Worm (Caenorhabditis elegans) whole organism, young adult: Measurements from ENCODE around the gene R02F2.1.

ENCODE experiments used
- B0019.2 ChIP-seq: fragments of 200-800 bp; sonication (Bioruptor generic); conservative IDR thresholded peaks from 2 replicates; pipeline ENCODE4 v1.3.6; 2022; ENCODE audit warnings: missing genetic modification reagents, missing genetic modification characterization, missing compliant biosample characterization
- B0336.3 ChIP-seq: fragments of 200-800 bp; sonication (Bioruptor generic); IDR thresholded peaks from 2 replicates; pipeline ENCODE4 v1.3.6; 2022; ENCODE audit warnings: missing genetic modification characterization, missing compliant biosample characterization
- F10E7.11 ChIP-seq: sonication (generic microtip); optimal IDR thresholded peaks from 2 replicates; lab custom pipeline; 2017; ENCODE audit warnings: mild to moderate bottlenecking, missing genetic modification characterization, moderate library complexity, missing compliant biosample characterization
- F23B12.7 ChIP-seq: sonication (generic microtip); optimal IDR thresholded peaks from 2 replicates; lab custom pipeline; 2017; ENCODE audit warnings: missing genetic modification characterization, mild to moderate bottlenecking, missing compliant biosample characterization, antibody characterized with exemption, moderate library complexity; ENCODE audit not compliant: insufficient read depth
- F33H1.4 ChIP-seq: fragments of 200-800 bp; sonication (Bioruptor generic); IDR thresholded peaks from 2 replicates; pipeline ENCODE4 v1.3.6; 2022; ENCODE audit warnings: missing genetic modification reagents, missing genetic modification characterization, missing compliant biosample characterization
- K12H6.12 ChIP-seq: fragments of 200-800 bp; sonication (Bioruptor generic); optimal IDR thresholded peaks from 2 replicates; lab custom pipeline; 2018; ENCODE audit warnings: mild to moderate bottlenecking, missing genetic modification characterization, missing compliant biosample characterization
- T26A5.8 ChIP-seq: sonication (generic microtip); optimal IDR thresholded peaks from 2 replicates; lab custom pipeline; 2016; ENCODE audit warnings: missing genetic modification characterization, missing compliant biosample characterization
- Y79H2A.3 ChIP-seq: fragments of 200-800 bp; sonication (Bioruptor generic); conservative IDR thresholded peaks from 2 replicates; pipeline ENCODE4 v1.3.6; 2022; ENCODE audit warnings: missing genetic modification reagents, missing genetic modification characterization, missing compliant biosample characterization
- ZK185.1 ChIP-seq: sonication (generic microtip); optimal IDR thresholded peaks from 2 replicates; lab custom pipeline; 2016; ENCODE audit warnings: mild to moderate bottlenecking, missing genetic modification characterization, missing compliant biosample characterization; ENCODE audit not compliant: poor library complexity, severe bottlenecking
- attf-3 ChIP-seq: fragments of 200-800 bp; sonication (Bioruptor generic); conservative IDR thresholded peaks from 2 replicates; pipeline ENCODE4 v1.3.6; 2022; ENCODE audit warnings: missing genetic modification reagents, missing genetic modification characterization, missing compliant biosample characterization
- attf-5 ChIP-seq: fragments of 200-800 bp; sonication (Bioruptor generic); optimal IDR thresholded peaks from 2 replicates; lab custom pipeline; 2018; ENCODE audit warnings: mild to moderate bottlenecking, missing genetic modification characterization, missing compliant biosample characterization
- bed-1 ChIP-seq: fragments of 200-800 bp; sonication (Bioruptor generic); IDR thresholded peaks from 2 replicates; pipeline ENCODE4 v1.3.6; 2022; ENCODE audit warnings: missing genetic modification reagents, missing genetic modification characterization, missing compliant biosample characterization
- ceh-100 ChIP-seq: fragments of 200-800 bp; sonication (Bioruptor generic); IDR thresholded peaks from 2 replicates; pipeline ENCODE4 v1.3.6; 2022; ENCODE audit warnings: missing genetic modification reagents, missing genetic modification characterization, missing compliant biosample characterization
- ceh-91 ChIP-seq: fragments of 200-800 bp; sonication (Bioruptor generic); IDR thresholded peaks from 2 replicates; pipeline ENCODE4 v1.3.6; 2022; ENCODE audit warnings: missing genetic modification reagents, missing genetic modification characterization, missing compliant biosample characterization
- dpff-1 ChIP-seq: sonication (generic microtip); optimal IDR thresholded peaks from 2 replicates; lab custom pipeline; 2017; ENCODE audit warnings: mild to moderate bottlenecking, missing genetic modification characterization, missing compliant biosample characterization
- dpl-1 ChIP-seq: fragments of 150-350 bp; optimal IDR thresholded peaks from 2 replicates; lab custom pipeline; 2014; ENCODE audit warnings: missing biosample characterization, missing genetic modification reagents, missing genetic modification characterization
- efl-1 ChIP-seq: fragments of 150-350 bp; optimal IDR thresholded peaks from 2 replicates; lab custom pipeline; 2014; ENCODE audit warnings: missing biosample characterization, missing genetic modification reagents, missing genetic modification characterization
- ekl-4 ChIP-seq: fragments of 200-800 bp; sonication (Bioruptor generic); IDR thresholded peaks from 2 replicates; pipeline ENCODE4 v1.3.6; 2022; ENCODE audit warnings: missing genetic modification reagents, missing genetic modification characterization, missing compliant biosample characterization
- him-1 ChIP-seq: sonication (generic microtip); optimal IDR thresholded peaks from 2 replicates; lab custom pipeline; 2016; ENCODE audit warnings: missing genotype, missing genetic modification reagents, missing genetic modification characterization, missing compliant biosample characterization
- hlh-26 ChIP-seq: fragments of 200-800 bp; sonication (Bioruptor generic); conservative IDR thresholded peaks from 2 replicates; pipeline ENCODE4 v1.3.6; 2022; ENCODE audit warnings: missing genetic modification reagents, missing genetic modification characterization, missing compliant biosample characterization
- hmg-1.2 ChIP-seq: fragments of 200-800 bp; sonication (Bioruptor generic); IDR thresholded peaks from 2 replicates; pipeline ENCODE4 v1.3.6; 2022; ENCODE audit warnings: missing genetic modification reagents, missing genetic modification characterization, missing compliant biosample characterization
- let-607 ChIP-seq, 2 experiments: fragments of 200-800 bp in 1 of 2; sonication (Bioruptor generic) in 1 of 2; sonication (generic microtip) in 1 of 2; optimal IDR thresholded peaks; 2 replicates each; lab custom pipeline; 2016 to 2018; ENCODE audit warnings: mild to moderate bottlenecking in 2 of 2, missing compliant biosample characterization in 2 of 2, missing genetic modification characterization in 2 of 2, moderate library complexity in 2 of 2, missing genotype in 1 of 2
- lin-26 ChIP-seq: fragments of 200-800 bp; sonication (Bioruptor generic); IDR thresholded peaks from 2 replicates; pipeline ENCODE4 v1.3.6; 2022; ENCODE audit warnings: missing genetic modification reagents, missing genetic modification characterization, missing compliant biosample characterization
- lin-35 ChIP-seq, 3 experiments: fragments of 150-350 bp in 2 of 3; sonication (generic microtip) in 1 of 3; optimal IDR thresholded peaks; 2 replicates each; lab custom pipeline; 2014 to 2018; ENCODE audit warnings: missing biosample characterization in 3 of 3, missing genetic modification characterization in 3 of 3, missing genetic modification reagents in 3 of 3
- lin-40 ChIP-seq: sonication (generic microtip); optimal IDR thresholded peaks from 2 replicates; lab custom pipeline; 2016; ENCODE audit warnings: missing genetic modification characterization, mild to moderate bottlenecking, missing compliant biosample characterization, missing genotype, missing genetic modification reagents
- lin-54 ChIP-seq: fragments of 200-800 bp; sonication (Bioruptor generic); optimal IDR thresholded peaks from 2 replicates; lab custom pipeline; 2018; ENCODE audit warnings: mild to moderate bottlenecking, missing genetic modification characterization, missing compliant biosample characterization
- lsl-1 ChIP-seq: fragments of 200-800 bp; sonication (Bioruptor generic); optimal IDR thresholded peaks from 2 replicates; lab custom pipeline; 2018; ENCODE audit warnings: mild to moderate bottlenecking, missing genetic modification characterization, moderate library complexity, missing compliant biosample characterization
- madf-6 ChIP-seq: fragments of 200-800 bp; sonication (Bioruptor generic); IDR thresholded peaks from 2 replicates; pipeline ENCODE4 v1.3.6; 2022; ENCODE audit warnings: missing genetic modification reagents, missing genetic modification characterization, missing compliant biosample characterization
- mxl-1 ChIP-seq: sonication (generic microtip); optimal IDR thresholded peaks from 2 replicates; lab custom pipeline; 2016; ENCODE audit warnings: missing genetic modification characterization, missing compliant biosample characterization
- nhr-179 ChIP-seq: sonication (generic microtip); optimal IDR thresholded peaks from 2 replicates; lab custom pipeline; 2016; ENCODE audit warnings: mild to moderate bottlenecking, missing genetic modification characterization, missing compliant biosample characterization
- pbrm-1 ChIP-seq: fragments of 200-800 bp; sonication (Bioruptor generic); IDR thresholded peaks from 2 replicates; pipeline ENCODE4 v1.3.6; 2022; ENCODE audit warnings: missing genetic modification reagents, missing genetic modification characterization, missing compliant biosample characterization
- sdz-38 ChIP-seq: sonication (generic microtip); optimal IDR thresholded peaks from 2 replicates; lab custom pipeline; 2016; ENCODE audit warnings: missing genotype, missing genetic modification characterization, missing compliant biosample characterization
- sea-2 ChIP-seq: fragments of 200-800 bp; sonication (Bioruptor generic); IDR thresholded peaks from 2 replicates; pipeline ENCODE4 v1.3.6; 2022; ENCODE audit warnings: missing genetic modification characterization, missing compliant biosample characterization
- snpc-1.3 ChIP-seq: sonication (generic microtip); optimal IDR thresholded peaks from 2 replicates; lab custom pipeline; 2017; ENCODE audit warnings: missing genetic modification characterization, mild to moderate bottlenecking, missing compliant biosample characterization, antibody characterized with exemption, moderate library complexity, missing genotype, missing genetic modification reagents; ENCODE audit not compliant: insufficient read depth
- snpc-3.4 ChIP-seq: sonication (generic microtip); optimal IDR thresholded peaks from 2 replicates; lab custom pipeline; 2017; ENCODE audit warnings: missing genetic modification characterization, mild to moderate bottlenecking, missing compliant biosample characterization, antibody characterized with exemption, moderate library complexity, missing genotype, missing genetic modification reagents
- xnd-1 ChIP-seq: sonication (generic microtip); optimal IDR thresholded peaks from 2 replicates; lab custom pipeline; 2016; ENCODE audit warnings: missing genotype, missing genetic modification reagents, missing genetic modification characterization, missing compliant biosample characterization
- ztf-18 ChIP-seq: sonication (generic microtip); optimal IDR thresholded peaks from 2 replicates; lab custom pipeline; 2016; ENCODE audit warnings: missing genotype, mild to moderate bottlenecking, missing genetic modification characterization, missing compliant biosample characterization
- ztf-25 ChIP-seq: fragments of 200-800 bp; sonication (Bioruptor generic); IDR thresholded peaks from 2 replicates; pipeline ENCODE4 v1.3.6; 2022; ENCODE audit warnings: missing genetic modification reagents, missing genetic modification characterization, missing compliant biosample characterization

The R02F2.1 gene

ce11 chrIII:5502915-5503575 is 1.4 kb downstream of the R02F2.1 start (continued):
- TF ChIP-seq B0019.2 (GFP tag; lab: Robert Waterston, UW) (no peak), nhr-179 (tag; lab: Kevin White, UChicago) (no peak), ztf-18 (tag; lab: Kevin White, UChicago) (no peak), F10E7.11 (tag; lab: Kevin White, UChicago) (no peak), lin-40 (tag; lab: Kevin White, UChicago) (peak; percentile 42), F23B12.7 (tag; lab: Kevin White, UChicago) (no peak), ekl-4 (GFP tag; lab: Robert Waterston, UW) (no peak; the same call in 1 of the 2 replicates), mxl-1 (tag; lab: Kevin White, UChicago) (no peak), let-607 (tag; optimal IDR thresholded peaks at IDR 0.05; lab: Kevin White, UChicago) (peak in 1 of 2 experiments; percentile 29), sea-2 (GFP tag; lab: Robert Waterston, UW) (no peak), hmg-1.2 (GFP tag; lab: Robert Waterston, UW) (peak; percentile 67; the same call in 1 of the 2 replicates), lin-26 (peak; percentile 9; the same call in 1 of the 2 replicates), efl-1 (GFP tag; lab: Kevin White, UChicago) (no peak), bed-1 (GFP tag; lab: Robert Waterston, UW) (no peak), ZK185.1 (peak; percentile 14), K12H6.12 (tag; lab: Kevin White, UChicago) (peak; percentile 39)
- TF ChIP-seq, all 124 proteins: peak for 25

- TF ChIP-seq dpff-1 (tag; lab: Kevin White, UChicago) (no peak), attf-5 (GFP tag; lab: Kevin White, UChicago) (no peak), dpl-1 (peak; percentile 64), sdz-38 (tag; lab: Kevin White, UChicago) (no peak), attf-3 (peak; percentile 54; the same call in 1 of the 2 replicates), lin-35 (GFP tag; optimal IDR thresholded peaks at IDR 0.05; lab: Kevin White, UChicago) (peak in 1 of 3 experiments; percentile 36), him-1 (tag; lab: Kevin White, UChicago) (peak; percentile 56), B0336.3 (GFP tag; lab: Robert Waterston, UW) (no peak), xnd-1 (peak; percentile 6), ceh-100 (GFP tag; lab: Robert Waterston, UW) (peak; percentile 19; the same call in 1 of the 2 replicates), pbrm-1 (GFP tag; lab: Robert Waterston, UW) (0 out of 2 replicates have a peak, but pooled peaks have one; percentile 23), madf-6 (GFP tag; lab: Robert Waterston, UW) (peak; percentile 69; the same call in 1 of the 2 replicates), hmg-1.2 (GFP tag; lab: Robert Waterston, UW) (0 out of 2 replicates have a peak, but pooled peaks have one; percentile 5), efl-1 (GFP tag; lab: Kevin White, UChicago) (peak; percentile 72), lsl-1 (GFP tag; lab: Kevin White, UChicago) (peak; percentile 41), nhr-179 (tag; lab: Kevin White, UChicago) (no peak), T26A5.8 (tag; lab: Kevin White, UChicago) (no peak), F33H1.4 (GFP tag; lab: Robert Waterston, UW) (peak; percentile 55; the same call in 1 of the 2 replicates), Y79H2A.3 (0 out of 2 replicates have a peak, but pooled peaks have one; percentile 10), snpc-3.4 (tag; lab: Kevin White, UChicago) (peak; percentile 5), hlh-26 (GFP tag; lab: Robert Waterston, UW) (no peak), ceh-91 (GFP tag; lab: Robert Waterston, UW) (peak; percentile 48; the same call in 1 of the 2 replicates), ztf-25 (GFP tag; lab: Robert Waterston, UW) (no peak), snpc-1.3 (tag; lab: Kevin White, UChicago) (peak; percentile 35), lin-54 (peak; percentile 82)
Measured at ce11 chrIII:5503669-5504068, 2.0 kb downstream of the R02F2.1 start.
